Worm (Caenorhabditis elegans): ENCODE results near the gene srw-9.

DNA sequence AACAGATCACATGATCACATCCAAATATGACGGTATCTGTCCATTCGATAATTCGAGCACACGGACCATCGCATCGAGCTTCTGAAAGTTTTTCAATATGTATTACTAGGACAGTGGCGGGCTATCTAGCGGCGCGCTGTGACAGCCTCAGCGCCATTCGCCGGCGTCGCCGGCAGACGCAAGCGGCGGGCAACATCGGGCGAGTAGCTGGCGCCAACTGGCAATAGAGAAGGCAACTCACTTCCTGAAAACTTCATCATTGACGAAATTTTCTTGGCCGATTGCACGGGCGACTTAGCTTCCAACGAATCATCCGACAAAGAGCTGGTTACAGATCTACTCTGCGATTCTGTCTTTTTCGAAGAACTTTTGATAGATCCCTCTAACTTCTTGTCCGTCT is 30.8 kb downstream of the srw-9 start:
- TF ChIP-seq tbx-11 (GFP tag; IDR thresholded peaks at IDR 0.05) = no peak
- TF ChIP-seq flt-1 (GFP tag; IDR thresholded peaks at IDR 0.05) = no peak
- no peak for TF ChIP-seq ama-1 (optimal IDR thresholded peaks at IDR 0.05)
- TF ChIP-seq sea-1 (GFP tag; conservative IDR thresholded peaks at IDR 0.05) = no peak
- TF ChIP-seq pes-1 (GFP tag; IDR thresholded peaks at IDR 0.05) = no peak
- no peak for TF ChIP-seq scrt-1 (GFP tag; IDR thresholded peaks at IDR 0.05)
- no peak for TF ChIP-seq B0310.2 (tag; optimal IDR thresholded peaks at IDR 0.05)
- TF ChIP-seq hmbx-1 (tag; optimal IDR thresholded peaks at IDR 0.05) = no peak
- no peak for TF ChIP-seq aly-1 (tag; optimal IDR thresholded peaks at IDR 0.05)

All from whole organism, early embryonic.